Fruit fly (Drosophila melanogaster) whole organism, embryonic: ENCODE results near the gene CG44000.

ENCODE experiments used
- Bdp1 ChIP-seq: fragments of 200-800 bp; sonication (Bioruptor generic); optimal IDR thresholded peaks from 3 replicates; lab custom pipeline; 2016; ENCODE audit warnings: missing biosample characterization, missing genetic modification characterization
- CG10462 ChIP-seq: fragments of 200-800 bp; sonication (Bioruptor generic); optimal IDR thresholded peaks from 2 replicates; lab custom pipeline; 2016; ENCODE audit warnings: missing biosample characterization, missing genetic modification characterization
- CG10565 ChIP-seq: fragments of 200-800 bp; sonication (Bioruptor generic); optimal IDR thresholded peaks from 3 replicates; lab custom pipeline; 2016; ENCODE audit warnings: missing biosample characterization, mild to moderate bottlenecking, missing genetic modification characterization
- CG10654 ChIP-seq: fragments of 200-800 bp; sonication (Bioruptor generic); optimal IDR thresholded peaks from 2 replicates; lab custom pipeline; 2016; ENCODE audit warnings: missing biosample characterization, missing genetic modification characterization
- CG11085 ChIP-seq: fragments of 200-800 bp; sonication (Bioruptor generic); IDR thresholded peaks from 2 replicates; pipeline ENCODE4 v1.3.6; 2022; ENCODE audit warnings: missing biosample characterization, missing genetic modification characterization
- CG11398 ChIP-seq: fragments of 200-800 bp; sonication (Bioruptor generic); optimal IDR thresholded peaks from 2 replicates; lab custom pipeline; 2016; ENCODE audit warnings: missing biosample characterization, missing genetic modification characterization
- CG11456 ChIP-seq: fragments of 200-800 bp; sonication (Bioruptor generic); IDR thresholded peaks from 3 replicates; pipeline ENCODE4 v1.3.6; 2022; ENCODE audit warnings: missing biosample characterization, missing genetic modification characterization
- CG11560 ChIP-seq: fragments of 200-800 bp; sonication (Bioruptor generic); IDR thresholded peaks from 3 replicates; pipeline ENCODE4 v1.3.6; 2022; ENCODE audit warnings: missing biosample characterization, missing genetic modification characterization
- CG13287 ChIP-seq: fragments of 200-800 bp; sonication (Bioruptor generic); IDR thresholded peaks from 2 replicates; pipeline ENCODE4 v1.3.6; 2022; ENCODE audit warnings: missing biosample characterization, missing genetic modification characterization; ENCODE audit not compliant: partially characterized antibody
- CG13424 ChIP-seq: fragments of 200-800 bp; sonication (Bioruptor generic); optimal IDR thresholded peaks from 2 replicates; lab custom pipeline; 2019; ENCODE audit warnings: missing biosample characterization, mild to moderate bottlenecking, missing genetic modification characterization, moderate library complexity
- CG14860 ChIP-seq: fragments of 200-800 bp; sonication (Bioruptor generic); IDR thresholded peaks from 3 replicates; pipeline ENCODE4 v1.3.6; 2022; ENCODE audit warnings: missing biosample characterization, missing genetic modification characterization; ENCODE audit not compliant: partially characterized antibody
- CG1602 ChIP-seq: fragments of 200-800 bp; sonication (Bioruptor generic); optimal IDR thresholded peaks from 3 replicates; lab custom pipeline; 2016; ENCODE audit warnings: missing biosample characterization, missing genetic modification characterization
- CG18262 ChIP-seq: fragments of 200-800 bp; optimal IDR thresholded peaks from 3 replicates; lab custom pipeline; 2019; ENCODE audit warnings: missing biosample characterization, mild to moderate bottlenecking, missing genetic modification characterization, moderate library complexity
- CG18599 ChIP-seq: fragments of 200-800 bp; sonication (Bioruptor generic); optimal IDR thresholded peaks from 3 replicates; lab custom pipeline; 2017; ENCODE audit warnings: missing biosample characterization, missing genetic modification characterization, mild to moderate bottlenecking, moderate library complexity, missing genetic modification reagents
- CG31224 ChIP-seq: fragments of 200-800 bp; sonication (Bioruptor generic); IDR thresholded peaks from 2 replicates; pipeline ENCODE4 v1.3.6; 2022; ENCODE audit warnings: missing biosample characterization, missing genetic modification characterization
- CG32532 ChIP-seq: fragments of 200-800 bp; sonication (Bioruptor generic); IDR thresholded peaks from 2 replicates; pipeline ENCODE4 v1.3.6; 2022; ENCODE audit warnings: missing biosample characterization, missing genetic modification characterization
- CG3995 ChIP-seq: fragments of 200-800 bp; sonication (Bioruptor generic); optimal IDR thresholded peaks from 3 replicates; lab custom pipeline; 2016; ENCODE audit warnings: missing biosample characterization, missing genetic modification characterization
- CG4820 ChIP-seq: fragments of 200-800 bp; sonication (Bioruptor generic); optimal IDR thresholded peaks from 3 replicates; lab custom pipeline; 2016; ENCODE audit warnings: missing biosample characterization, missing genetic modification characterization
- CG6683 ChIP-seq: fragments of 200-800 bp; sonication (Bioruptor generic); optimal IDR thresholded peaks from 2 replicates; lab custom pipeline; 2017; ENCODE audit warnings: missing biosample characterization, mild to moderate bottlenecking, missing genetic modification characterization, missing genetic modification reagents
- CG6791 ChIP-seq: fragments of 200-800 bp; sonication (Bioruptor generic); IDR thresholded peaks from 3 replicates; pipeline ENCODE4 v1.3.6; 2022; ENCODE audit warnings: missing biosample characterization, missing genetic modification characterization; ENCODE audit not compliant: partially characterized antibody
- CG8388 ChIP-seq: fragments of 200-800 bp; sonication (Bioruptor generic); optimal IDR thresholded peaks from 2 replicates; lab custom pipeline; 2019; ENCODE audit warnings: missing biosample characterization, mild to moderate bottlenecking, missing genetic modification characterization, moderate library complexity
- CG9609 ChIP-seq: fragments of 200-800 bp; sonication (Bioruptor generic); optimal IDR thresholded peaks from 3 replicates; lab custom pipeline; 2016; ENCODE audit warnings: missing biosample characterization, missing genetic modification characterization
- CrebB ChIP-seq: fragments of 200-800 bp; sonication (Bioruptor generic); optimal IDR thresholded peaks from 3 replicates; lab custom pipeline; 2018; ENCODE audit warnings: missing biosample characterization, mild to moderate bottlenecking, missing genetic modification characterization
- Hmr ChIP-seq: fragments of 200-800 bp; sonication (Bioruptor generic); optimal IDR thresholded peaks from 3 replicates; lab custom pipeline; 2017; ENCODE audit warnings: mild to moderate bottlenecking, missing biosample characterization, missing genetic modification reagents, missing genetic modification characterization
- Jarid2 ChIP-seq: fragments of 200-800 bp; sonication (Bioruptor generic); optimal IDR thresholded peaks from 3 replicates; lab custom pipeline; 2017; ENCODE audit warnings: mild to moderate bottlenecking, missing biosample characterization, missing genetic modification reagents, missing genetic modification characterization
- Lpt ChIP-seq: fragments of >200 bp; optimal IDR thresholded peaks from 2 replicates; lab custom pipeline; 2018; ENCODE audit warnings: missing biosample characterization, missing genetic modification characterization
- Myb ChIP-seq: fragments of 200-800 bp; sonication (Bioruptor generic); optimal IDR thresholded peaks from 2 replicates; lab custom pipeline; 2016; ENCODE audit warnings: missing biosample characterization, missing genetic modification characterization
- Oaz ChIP-seq: fragments of 200-800 bp; sonication (Bioruptor generic); IDR thresholded peaks from 2 replicates; pipeline ENCODE4 v1.3.6; 2022; ENCODE audit warnings: missing biosample characterization, missing genetic modification characterization
- Sry-δ ChIP-seq: fragments of 200-800 bp; sonication (Bioruptor generic); optimal IDR thresholded peaks from 2 replicates; lab custom pipeline; 2016; ENCODE audit warnings: missing biosample characterization, missing genetic modification characterization
- Tbp ChIP-seq: fragments of >200 bp; optimal IDR thresholded peaks from 2 replicates; lab custom pipeline; 2018; ENCODE audit warnings: missing biosample characterization, missing genetic modification characterization
- Trl ChIP-seq, 3 experiments: fragments of >200 bp in 2 of 3; fragments of 200-800 bp in 1 of 3; sonication (Bioruptor generic) in 1 of 3; optimal IDR thresholded peaks; 2 replicates in 1 of 3; 3 replicates in 2 of 3; lab custom pipeline; 2016 to 2017; ENCODE audit warnings: missing biosample characterization in 1 of 3, missing genetic modification characterization in 1 of 3
- Usf ChIP-seq: fragments of 200-800 bp; sonication (Bioruptor generic); optimal IDR thresholded peaks from 2 replicates; lab custom pipeline; 2017; ENCODE audit warnings: missing genotype, missing biosample characterization, missing genetic modification characterization
- abd-A ChIP-seq: fragments of 200-800 bp; sonication (Bioruptor generic); optimal IDR thresholded peaks from 3 replicates; lab custom pipeline; 2019; ENCODE audit warnings: missing biosample characterization, mild to moderate bottlenecking, missing genetic modification characterization, moderate library complexity
- bbx ChIP-seq: fragments of 200-800 bp; sonication (Bioruptor generic); IDR thresholded peaks from 2 replicates; pipeline ENCODE4 v1.3.6; 2022; ENCODE audit warnings: missing biosample characterization, missing genetic modification characterization; ENCODE audit not compliant: partially characterized antibody
- bcd ChIP-seq: fragments of 200-800 bp; sonication (Bioruptor generic); optimal IDR thresholded peaks from 2 replicates; lab custom pipeline; 2017; ENCODE audit warnings: missing biosample characterization, mild to moderate bottlenecking, missing genetic modification characterization
- chn ChIP-seq: fragments of 200-800 bp; sonication (Bioruptor generic); optimal IDR thresholded peaks from 2 replicates; lab custom pipeline; 2016; ENCODE audit warnings: missing biosample characterization, missing genetic modification characterization
- gcm ChIP-seq: fragments of 200-800 bp; sonication (Bioruptor generic); optimal IDR thresholded peaks from 2 replicates; lab custom pipeline; 2019; ENCODE audit warnings: missing biosample characterization, mild to moderate bottlenecking, missing genetic modification characterization, moderate library complexity
- grn ChIP-seq: fragments of 200-800 bp; sonication (Bioruptor generic); optimal IDR thresholded peaks from 3 replicates; lab custom pipeline; 2017; ENCODE audit warnings: missing biosample characterization, missing genetic modification characterization
- gro ChIP-seq: fragments of 200-800 bp; sonication (Bioruptor generic); optimal IDR thresholded peaks from 2 replicates; lab custom pipeline; 2016; ENCODE audit warnings: missing biosample characterization, missing genetic modification characterization
- jing ChIP-seq: fragments of 200-800 bp; sonication (Bioruptor generic); optimal IDR thresholded peaks from 2 replicates; lab custom pipeline; 2018; ENCODE audit warnings: missing biosample characterization, mild to moderate bottlenecking, missing genetic modification characterization
- knrl ChIP-seq: fragments of 200-800 bp; sonication (Bioruptor generic); IDR thresholded peaks from 3 replicates; pipeline ENCODE4 v1.3.6; 2022; ENCODE audit warnings: missing biosample characterization, missing genetic modification characterization; ENCODE audit not compliant: partially characterized antibody
- mam ChIP-seq: fragments of 200-800 bp; sonication (Bioruptor generic); optimal IDR thresholded peaks from 3 replicates; lab custom pipeline; 2016; ENCODE audit warnings: missing biosample characterization, missing genetic modification characterization
- ro ChIP-seq: fragments of 200-800 bp; sonication (Bioruptor generic); IDR thresholded peaks from 2 replicates; pipeline ENCODE4 v1.3.6; 2022; ENCODE audit warnings: missing biosample characterization, missing genetic modification characterization
- salm ChIP-seq: fragments of 200-800 bp; sonication (Bioruptor generic); optimal IDR thresholded peaks from 2 replicates; lab custom pipeline; 2018; ENCODE audit warnings: missing biosample characterization, mild to moderate bottlenecking, missing genetic modification characterization
- sens-2 ChIP-seq: fragments of 200-800 bp; sonication (Bioruptor generic); IDR thresholded peaks from 2 replicates; pipeline ENCODE4 v1.3.6; 2022; ENCODE audit warnings: missing biosample characterization, missing genetic modification characterization
- sisA ChIP-seq: fragments of 200-800 bp; sonication (Bioruptor generic); IDR thresholded peaks from 2 replicates; pipeline ENCODE4 v1.3.6; 2022; ENCODE audit warnings: missing biosample characterization, missing genetic modification characterization
- slou ChIP-seq: fragments of 200-800 bp; sonication (Bioruptor generic); optimal IDR thresholded peaks from 3 replicates; lab custom pipeline; 2016; ENCODE audit warnings: missing biosample characterization, missing genetic modification characterization
- so ChIP-seq: fragments of 200-800 bp; sonication (Bioruptor generic); IDR thresholded peaks from 3 replicates; pipeline ENCODE4 v1.3.6; 2022; ENCODE audit warnings: missing biosample characterization, missing genetic modification characterization
- zfh1 ChIP-seq: fragments of 200-800 bp; sonication (Bioruptor generic); IDR thresholded peaks from 3 replicates; pipeline ENCODE4 v1.3.6; 2022; ENCODE audit warnings: missing biosample characterization, missing genetic modification characterization

The CG44000 gene

DNA sequence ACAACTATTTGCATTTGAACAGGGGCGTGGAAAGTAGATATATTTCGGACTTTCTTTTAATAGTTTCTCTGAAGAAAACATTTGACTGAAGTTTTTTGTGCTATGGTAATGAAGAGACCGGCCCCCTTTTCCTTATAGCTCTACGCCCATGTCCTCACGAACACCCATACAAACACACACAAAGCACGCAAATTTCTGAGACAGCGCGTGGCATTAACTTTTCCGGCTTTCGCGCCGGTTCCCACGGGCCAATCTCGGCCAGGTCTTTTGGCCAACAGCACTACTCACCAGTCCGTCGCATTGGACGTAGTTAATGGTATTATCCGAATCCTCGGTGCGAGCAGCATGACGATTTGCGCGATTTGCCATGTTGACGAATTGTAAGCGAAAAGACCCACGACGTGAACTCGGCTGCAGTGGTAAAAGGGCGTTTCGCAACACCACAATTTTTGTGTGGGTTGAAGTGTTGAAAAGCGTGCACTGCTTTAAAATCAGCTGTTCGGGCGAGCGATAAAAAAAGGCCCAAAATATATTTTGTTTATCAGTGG, 9.4 kb downstream of the CG44000 start, which contains the start of gene senju (continued):
- TF ChIP-seq CG14860 (GFP tag; lab: Robert Waterston, UW) = peak; percentile 47; the same call in 1 of the 3 replicates
- peak; percentile 90 for TF ChIP-seq CG11456
- TF ChIP-seq CG10462 (GFP tag; lab: Kevin White, UChicago) = peak; percentile 82
- TF ChIP-seq grn (GFP tag; lab: Kevin White, UChicago) = peak; percentile 48
- TF ChIP-seq mam (GFP tag; lab: Kevin White, UChicago) = peak; percentile 86
- TF ChIP-seq Hmr (GFP tag; lab: Kevin White, UChicago) = peak; percentile 91
- TF ChIP-seq CG4820 (GFP tag; lab: Kevin White, UChicago) = peak; percentile 64
- peak; percentile 78 for TF ChIP-seq CG18262 (tag; lab: Kevin White, UChicago)
- TF ChIP-seq jing (GFP tag; lab: Kevin White, UChicago) = peak; percentile 76
- peak; percentile 51 for TF ChIP-seq CG11085 (GFP tag; lab: Robert Waterston, UW)
- peak; percentile 76 for TF ChIP-seq sens-2 (GFP tag; lab: Robert Waterston, UW)
- 0 out of 2 replicates have a peak, but pooled peaks have one; percentile 30 for TF ChIP-seq Oaz
- TF ChIP-seq CG6791 (GFP tag; lab: Robert Waterston, UW) = peak; percentile 54
- peak; percentile 63 for TF ChIP-seq CG31224 (GFP tag; lab: Robert Waterston, UW)
- TF ChIP-seq sisA (GFP tag; lab: Robert Waterston, UW) = peak; percentile 75
- TF ChIP-seq so (GFP tag; lab: Robert Waterston, UW) = peak; percentile 75; the same call in 2 of the 3 replicates
- peak; percentile 41 for TF ChIP-seq gcm (GFP tag; lab: Kevin White, UChicago)
- peak; percentile 69 for TF ChIP-seq CG13287 (GFP tag; lab: Robert Waterston, UW)
- TF ChIP-seq bbx (GFP tag; lab: Robert Waterston, UW) = peak; percentile 35; the same call in 1 of the 2 replicates
- peak; percentile 79 for TF ChIP-seq Usf (GFP tag; lab: Kevin White, UChicago)
- peak; percentile 45 for TF ChIP-seq Sry-δ (GFP tag; lab: Kevin White, UChicago)
- TF ChIP-seq CG18599 (GFP tag; lab: Kevin White, UChicago) = peak; percentile 90
- no peak for TF ChIP-seq CG10565 (GFP tag; lab: Kevin White, UChicago)
- TF ChIP-seq CG11398 (GFP tag; lab: Kevin White, UChicago) = peak; percentile 85
- no peak for TF ChIP-seq Trl (optimal IDR thresholded peaks at IDR 0.05; lab: Kevin White, UChicago)
- peak; percentile 86 for TF ChIP-seq Trl (GFP tag; optimal IDR thresholded peaks at IDR 0.05; lab: Kevin White, UChicago)
- TF ChIP-seq abd-A (tag; lab: Kevin White, UChicago) = peak; percentile 68
- no peak for TF ChIP-seq Lpt (GFP tag; lab: Kevin White, UChicago)
- TF ChIP-seq bcd (GFP tag; lab: Kevin White, UChicago) = peak; percentile 83
- TF ChIP-seq knrl (GFP tag; lab: Robert Waterston, UW) = peak; percentile 27; the same call in 1 of the 3 replicates
- peak; percentile 87 for TF ChIP-seq chn
- TF ChIP-seq zfh1 = peak; percentile 83; the same call in 2 of the 3 replicates
- no peak for TF ChIP-seq Tbp (GFP tag; lab: Kevin White, UChicago)
- peak; percentile 70 for TF ChIP-seq CG6683
- TF ChIP-seq CG32532 = peak; percentile 89
- peak; percentile 79 for TF ChIP-seq Myb (GFP tag; lab: Kevin White, UChicago)
- peak; percentile 69 for TF ChIP-seq CrebB (tag; lab: Kevin White, UChicago)
- peak; percentile 78 for TF ChIP-seq Bdp1 (GFP tag; lab: Kevin White, UChicago)
- peak; percentile 90 for TF ChIP-seq gro (GFP tag; lab: Kevin White, UChicago)
- peak; percentile 52 for TF ChIP-seq slou
- peak; percentile 80 for TF ChIP-seq CG13424 (tag; lab: Kevin White, UChicago)
- TF ChIP-seq CG1602 (GFP tag; lab: Kevin White, UChicago) = peak; percentile 69
- TF ChIP-seq CG8388 (GFP tag; lab: Kevin White, UChicago) = peak; percentile 81
- TF ChIP-seq Jarid2 (GFP tag; lab: Kevin White, UChicago) = peak; percentile 56
- TF ChIP-seq CG10654 = peak; percentile 76
- peak; percentile 43; the same call in 1 of the 2 replicates for TF ChIP-seq ro (GFP tag; lab: Robert Waterston, UW)
- peak; percentile 87 for TF ChIP-seq CG9609
- TF ChIP-seq CG11560 (tag; lab: Robert Waterston, UW) = no peak
- peak; percentile 47 for TF ChIP-seq salm (tag; lab: Kevin White, UChicago)
- peak; percentile 56 for TF ChIP-seq CG3995 (GFP tag; lab: Kevin White, UChicago)
